Fruit fly (Drosophila melanogaster): ENCODE measurements around the gene elg1.
A peak's percentile ranks its signal among the peaks of the same experiment; 100 is the strongest.

Gene elg1

dm6 chr3L:16165356-16166168 lies 33.7 kb downstream of the elg1 start:
- TF ChIP-seq gfzf (GFP tag; optimal IDR thresholded peaks at IDR 0.05) (no peak), Meics (GFP tag; optimal IDR thresholded peaks at IDR 0.05) (peak; percentile 37), ro (GFP tag; IDR thresholded peaks at IDR 0.05) (no peak), jumu (GFP tag; optimal IDR thresholded peaks at IDR 0.05) (peak; percentile 5), Lhr (GFP tag; optimal IDR thresholded peaks at IDR 0.05) (no peak), maf-S (GFP tag; optimal IDR thresholded peaks at IDR 0.05) (peak; percentile 31), tgo (GFP tag; IDR thresholded peaks at IDR 0.05) (peak; percentile 19; the same call in 1 of the 3 replicates), gce (GFP tag; IDR thresholded peaks at IDR 0.05) (no peak), Usf (GFP tag; optimal IDR thresholded peaks at IDR 0.05) (peak; percentile 65), CG13775 (GFP tag; optimal IDR thresholded peaks at IDR 0.05) (peak; percentile 25), her (GFP tag; optimal IDR thresholded peaks at IDR 0.05) (peak; percentile 17), CG4854 (GFP tag; optimal IDR thresholded peaks at IDR 0.05) (peak; percentile 53), Hsf (GFP tag; optimal IDR thresholded peaks at IDR 0.05) (peak; percentile 57), Dbx (GFP tag; IDR thresholded peaks at IDR 0.05) (peak; percentile 62; the same call in 2 of the 3 replicates), ranshi (GFP tag; IDR thresholded peaks at IDR 0.05) (0 out of 2 replicates have a peak, but pooled peaks have one; percentile 21), CG12219 (GFP tag; optimal IDR thresholded peaks at IDR 0.05) (no peak), CG13287 (GFP tag; IDR thresholded peaks at IDR 0.05; ENCODE audit: partially characterized antibody) (no peak), Ptx1 (GFP tag; IDR thresholded peaks at IDR 0.05) (peak; percentile 49), Sox102F (GFP tag; optimal IDR thresholded peaks at IDR 0.05) (peak; percentile 44), CG4730 (GFP tag; IDR thresholded peaks at IDR 0.05) (no peak), CG1792 (GFP tag; optimal IDR thresholded peaks at IDR 0.05) (peak; percentile 15), ind (GFP tag; optimal IDR thresholded peaks at IDR 0.05) (peak; percentile 56), CG3847 (GFP tag; IDR thresholded peaks at IDR 0.05) (peak; percentile 56), z (GFP tag; IDR thresholded peaks at IDR 0.05) (no peak), CG2678 (tag; optimal IDR thresholded peaks at IDR 0.05) (peak; percentile 72), CG11456 (GFP tag; IDR thresholded peaks at IDR 0.05) (no peak), CG11504 (tag; optimal IDR thresholded peaks at IDR 0.05) (peak; percentile 57), CG10209 (GFP tag; optimal IDR thresholded peaks at IDR 0.05) (peak; percentile 44), dm (GFP tag; optimal IDR thresholded peaks at IDR 0.05) (no peak), wor (GFP tag; IDR thresholded peaks at IDR 0.05) (no peak), grn (GFP tag; optimal IDR thresholded peaks at IDR 0.05) (no peak), Asciz (GFP tag; optimal IDR thresholded peaks at IDR 0.05) (peak; percentile 2), CkIIα-i1 (GFP tag; IDR thresholded peaks at IDR 0.05) (no peak), usp (GFP tag; optimal IDR thresholded peaks at IDR 0.05) (no peak), CG12769 (tag; optimal IDR thresholded peaks at IDR 0.05) (peak; percentile 29), Antp (GFP tag; optimal IDR thresholded peaks at IDR 0.05) (no peak), lmd (GFP tag; IDR thresholded peaks at IDR 0.05) (peak; percentile 58), corto (GFP tag; optimal IDR thresholded peaks at IDR 0.05) (peak; percentile 6), CG12391 (tag; optimal IDR thresholded peaks at IDR 0.05) (peak; percentile 25), wdn (GFP tag; IDR thresholded peaks at IDR 0.05) (no peak), CG1602 (GFP tag; optimal IDR thresholded peaks at IDR 0.05) (peak; percentile 31), CG17612 (GFP tag; IDR thresholded peaks at IDR 0.05) (no peak), Vsx1 (GFP tag; optimal IDR thresholded peaks at IDR 0.05) (no peak), CG7928 (GFP tag; optimal IDR thresholded peaks at IDR 0.05) (peak; percentile 18), Doc2 (GFP tag; IDR thresholded peaks at IDR 0.05) (no peak), twi (tag; optimal IDR thresholded peaks at IDR 0.05) (no peak), CG9215 (GFP tag; IDR thresholded peaks at IDR 0.05) (peak; percentile 31), zen (tag; optimal IDR thresholded peaks at IDR 0.05) (no peak), CG2120 (GFP tag; optimal IDR thresholded peaks at IDR 0.05) (peak; percentile 86), shn (GFP tag; optimal IDR thresholded peaks at IDR 0.05) (peak; percentile 27)
